Worm (Caenorhabditis elegans): ENCODE measurements around the gene F54C8.1.

Gene F54C8.1

ce11 chrIII:9390924-9391323, 48.6 kb upstream of the F54C8.1 start (continued):
- no peak for TF ChIP-seq bed-1 (GFP tag; IDR thresholded peaks at IDR 0.05)
- peak; percentile 54 for TF ChIP-seq snpc-3.4 (tag; optimal IDR thresholded peaks at IDR 0.05)
- TF ChIP-seq madf-8 (GFP tag; conservative IDR thresholded peaks at IDR 0.05): peak; percentile 46
- TF ChIP-seq F57C9.4 (tag; optimal IDR thresholded peaks at IDR 0.05): no peak
- TF ChIP-seq B0336.3 (GFP tag; IDR thresholded peaks at IDR 0.05): peak; percentile 68
- TF ChIP-seq madf-3 (GFP tag; IDR thresholded peaks at IDR 0.05): peak; percentile 48; the same call in 1 of the 2 replicates
- TF ChIP-seq egrh-3 (GFP tag; IDR thresholded peaks at IDR 0.05): no peak
- TF ChIP-seq somi-1 (GFP tag; optimal IDR thresholded peaks at IDR 0.05): no peak
- no peak for TF ChIP-seq pbrm-1 (GFP tag; IDR thresholded peaks at IDR 0.05)
- no peak for TF ChIP-seq nhr-90 (tag; optimal IDR thresholded peaks at IDR 0.05)
- no peak for TF ChIP-seq C06A6.2 (GFP tag; conservative IDR thresholded peaks at IDR 0.05)
- TF ChIP-seq F39B2.1 (GFP tag; IDR thresholded peaks at IDR 0.05): no peak
- TF ChIP-seq aptf-2 (GFP tag; conservative IDR thresholded peaks at IDR 0.05): no peak
- no peak for TF ChIP-seq madf-10 (tag; optimal IDR thresholded peaks at IDR 0.05)
- no peak for TF ChIP-seq bed-2 (GFP tag; IDR thresholded peaks at IDR 0.05)
- no peak for TF ChIP-seq T07F8.4 (tag; optimal IDR thresholded peaks at IDR 0.05)
- TF ChIP-seq Y53G8AR.9 (GFP tag; conservative IDR thresholded peaks at IDR 0.05): peak; percentile 79
- TF ChIP-seq unc-62 (GFP tag; optimal IDR thresholded peaks at IDR 0.05): no peak
- TF ChIP-seq madf-6 (GFP tag; IDR thresholded peaks at IDR 0.05): peak; percentile 82
- TF ChIP-seq mxl-1 (tag; optimal IDR thresholded peaks at IDR 0.05): no peak
- TF ChIP-seq nhr-27 (tag; optimal IDR thresholded peaks at IDR 0.05): no peak
- no peak for TF ChIP-seq ccch-3 (GFP tag; optimal IDR thresholded peaks at IDR 0.05)
- no peak for TF ChIP-seq F37B4.10 (GFP tag; IDR thresholded peaks at IDR 0.05)
- peak; percentile 55; the same call in 1 of the 2 replicates for TF ChIP-seq K11D2.4 (GFP tag; IDR thresholded peaks at IDR 0.05)
- TF ChIP-seq hrde-1 (tag; optimal IDR thresholded peaks at IDR 0.05; ENCODE audit: borderline replicate concordance): peak; percentile 23
- TF ChIP-seq ztf-22 (GFP tag; optimal IDR thresholded peaks at IDR 0.05): no peak
- TF ChIP-seq B0035.1 (tag; optimal IDR thresholded peaks at IDR 0.05): no peak
- no peak for TF ChIP-seq ztf-3 (GFP tag; optimal IDR thresholded peaks at IDR 0.05)
- no peak for TF ChIP-seq lsy-27 (tag; optimal IDR thresholded peaks at IDR 0.05; ENCODE audit: borderline replicate concordance, insufficient read depth)
- TF ChIP-seq rpc-1 (optimal IDR thresholded peaks at IDR 0.05): no peak
- no peak for TF ChIP-seq rpc-1 (tag; optimal IDR thresholded peaks at IDR 0.05)
- no peak for TF ChIP-seq F23B12.7 (tag; optimal IDR thresholded peaks at IDR 0.05; ENCODE audit: insufficient read depth)
- TF ChIP-seq ceh-79 (tag; optimal IDR thresholded peaks at IDR 0.05): no peak
- TF ChIP-seq D2030.7 (GFP tag; IDR thresholded peaks at IDR 0.05): peak; percentile 31; the same call in 1 of the 2 replicates
- TF ChIP-seq egl-18 (GFP tag; IDR thresholded peaks at IDR 0.05): no peak
- TF ChIP-seq efl-1 (GFP tag; optimal IDR thresholded peaks at IDR 0.05): peak; percentile 19
- peak; percentile 62; the same call in 1 of the 2 replicates for TF ChIP-seq ekl-4 (GFP tag; IDR thresholded peaks at IDR 0.05)
- TF ChIP-seq ceh-27 (GFP tag; optimal IDR thresholded peaks at IDR 0.05): no peak
- TF ChIP-seq sea-2 (GFP tag; IDR thresholded peaks at IDR 0.05): no peak

- TF ChIP-seq Y67H2A.10 (GFP tag; conservative IDR thresholded peaks at IDR 0.05) (0 out of 2 replicates have a peak, but pooled peaks have one; percentile 37), aptf-2 (GFP tag; conservative IDR thresholded peaks at IDR 0.05) (0 out of 2 replicates have a peak, but pooled peaks have one; percentile 44), die-1 (tag; optimal IDR thresholded peaks at IDR 0.05) (no peak), cebp-2 (GFP tag; IDR thresholded peaks at IDR 0.05) (no peak), F33H1.4 (GFP tag; IDR thresholded peaks at IDR 0.05) (peak; percentile 81), F37B4.10 (GFP tag; IDR thresholded peaks at IDR 0.05) (no peak), madf-3 (GFP tag; IDR thresholded peaks at IDR 0.05) (peak; percentile 85), tlf-1 (GFP tag; optimal IDR thresholded peaks at IDR 0.05) (peak; percentile 90), sptf-2 (GFP tag; optimal IDR thresholded peaks at IDR 0.05) (no peak), F22D6.2 (tag; optimal IDR thresholded peaks at IDR 0.05) (no peak), egrh-3 (GFP tag; IDR thresholded peaks at IDR 0.05) (no peak), dox-1 (GFP tag; IDR thresholded peaks at IDR 0.05) (peak; percentile 86), lin-40 (tag; optimal IDR thresholded peaks at IDR 0.05) (no peak), F57C9.4 (tag; optimal IDR thresholded peaks at IDR 0.05) (no peak), hmg-1.2 (GFP tag; IDR thresholded peaks at IDR 0.05) (peak; percentile 60), F39B2.1 (GFP tag; IDR thresholded peaks at IDR 0.05) (no peak), T07F8.4 (tag; optimal IDR thresholded peaks at IDR 0.05) (no peak)
Measured at ce11 chrIII:9393114-9393780, 46.3 kb upstream of the F54C8.1 start, which contains the start of the genes gpr-2 and rgr-1. Gene gpr-2, minus strand, starts transcription at chrIII:9393164. Gene rgr-1, plus strand, starts transcription at chrIII:9393730.
